Fruit fly (Drosophila melanogaster) whole organism, pupa: Measurements from ENCODE around the gene RpS27.

ENCODE experiments used
- CG10348 ChIP-seq: fragments of 200-800 bp; sonication (Bioruptor generic); IDR thresholded peaks from 2 replicates; pipeline ENCODE4 v1.3.6; 2022; ENCODE audit warnings: missing biosample characterization, missing genetic modification characterization
- CG13204 ChIP-seq: fragments of 200-800 bp; sonication (Bioruptor generic); optimal IDR thresholded peaks from 2 replicates; lab custom pipeline; 2018; ENCODE audit warnings: missing biosample characterization, mild to moderate bottlenecking, missing genetic modification characterization, moderate library complexity
- CG14655 ChIP-seq: fragments of 200-800 bp; sonication (Bioruptor generic); optimal IDR thresholded peaks from 3 replicates; lab custom pipeline; 2017; ENCODE audit warnings: mild to moderate bottlenecking, missing biosample characterization, missing genetic modification reagents, missing genetic modification characterization
- CG17806 ChIP-seq: fragments of 200-800 bp; sonication (Bioruptor generic); optimal IDR thresholded peaks from 2 replicates; lab custom pipeline; 2018; ENCODE audit warnings: missing biosample characterization, mild to moderate bottlenecking, missing genetic modification characterization, moderate library complexity
- CG32121 ChIP-seq: fragments of 200-800 bp; sonication (Bioruptor generic); IDR thresholded peaks from 2 replicates; pipeline ENCODE4 v1.3.6; 2022; ENCODE audit warnings: missing biosample characterization, missing genetic modification characterization
- CG34367 ChIP-seq: fragments of 200-800 bp; sonication (Bioruptor generic); optimal IDR thresholded peaks from 2 replicates; lab custom pipeline; 2018; ENCODE audit warnings: missing biosample characterization, mild to moderate bottlenecking, missing genetic modification characterization
- CG4496 ChIP-seq: fragments of 200-800 bp; sonication (Bioruptor generic); IDR thresholded peaks from 3 replicates; pipeline ENCODE4 v1.3.6; 2022; ENCODE audit warnings: missing biosample characterization, missing genetic modification characterization
- CG8301 ChIP-seq: fragments of 200-800 bp; sonication (Bioruptor generic); optimal IDR thresholded peaks from 2 replicates; lab custom pipeline; 2018; ENCODE audit warnings: missing biosample characterization, mild to moderate bottlenecking, missing genetic modification characterization
- Ets98B ChIP-seq: fragments of 200-800 bp; sonication (Bioruptor generic); IDR thresholded peaks from 2 replicates; pipeline ENCODE4 v1.3.6; 2022; ENCODE audit warnings: missing biosample characterization, missing genetic modification characterization
- Pif1A ChIP-seq: fragments of 200-800 bp; sonication (Bioruptor generic); optimal IDR thresholded peaks from 3 replicates; lab custom pipeline; 2016; ENCODE audit warnings: missing biosample characterization, missing genetic modification characterization
- Pif1B ChIP-seq: fragments of 200-800 bp; sonication (Bioruptor generic); optimal IDR thresholded peaks from 3 replicates; lab custom pipeline; 2016; ENCODE audit warnings: missing biosample characterization, missing genetic modification characterization
- Snoo ChIP-seq: fragments of 200-800 bp; sonication (Bioruptor generic); optimal IDR thresholded peaks from 3 replicates; lab custom pipeline; 2017; ENCODE audit warnings: missing biosample characterization, mild to moderate bottlenecking, missing genetic modification characterization, inconsistent platforms
- fd96Ca ChIP-seq: fragments of 200-800 bp; sonication (Bioruptor generic); IDR thresholded peaks from 3 replicates; pipeline ENCODE4 v1.3.6; 2022; ENCODE audit warnings: missing biosample characterization, missing genetic modification characterization
- rn ChIP-seq: fragments of 200-800 bp; sonication (Bioruptor generic); IDR thresholded peaks from 2 replicates; pipeline ENCODE4 v1.3.6; 2022; ENCODE audit warnings: missing biosample characterization, missing genetic modification characterization

- peak; percentile 10 for TF ChIP-seq Pif1A (GFP tag; lab: Kevin White, UChicago)
- TF ChIP-seq CG17806 (tag; lab: Kevin White, UChicago) = no peak
- peak; percentile 37 for TF ChIP-seq Pif1B (GFP tag; lab: Kevin White, UChicago)
- no peak for TF ChIP-seq CG34367 (tag; lab: Kevin White, UChicago)
- no peak for TF ChIP-seq CG10348 (GFP tag; lab: Robert Waterston, UW)
- TF ChIP-seq CG14655 (GFP tag; lab: Kevin White, UChicago) = no peak
- no peak for TF ChIP-seq fd96Ca (GFP tag; lab: Robert Waterston, UW)
- no peak; the same call in 2 of the 3 replicates for TF ChIP-seq CG4496 (GFP tag; lab: Robert Waterston, UW)
- TF ChIP-seq CG13204 = no peak
- TF ChIP-seq rn (GFP tag; lab: Robert Waterston, UW) = no peak
- TF ChIP-seq Ets98B (GFP tag; lab: Robert Waterston, UW) = no peak
- no peak for TF ChIP-seq Snoo
- no peak for TF ChIP-seq CG8301 (tag; lab: Kevin White, UChicago)
- TF ChIP-seq CG32121 (GFP tag; lab: Robert Waterston, UW) = no peak
Observed at dm6 chr3R:25292864-25293284, 45.6 kb upstream of the RpS27 start, which contains the start of gene CG31098.
